Worm (Caenorhabditis elegans): Measurements from ENCODE around the gene amph-1.
"Not testable (repeated sequence)": the region's sequence is repeated elsewhere in the genome, so short reads cannot be mapped to it uniquely, and the experiment has no call there.

- not testable (repeated sequence) for TF ChIP-seq unc-39 (tag; optimal IDR thresholded peaks at IDR 0.05); lsy-12 (tag; optimal IDR thresholded peaks at IDR 0.05); nhr-28 (tag; optimal IDR thresholded peaks at IDR 0.05); nhr-11 (tag; optimal IDR thresholded peaks at IDR 0.05); tbx-2 (tag; optimal IDR thresholded peaks at IDR 0.05); nhr-12 (tag; optimal IDR thresholded peaks at IDR 0.05); skn-1 (tag; optimal IDR thresholded peaks at IDR 0.05); nhr-76 (tag; optimal IDR thresholded peaks at IDR 0.05); unc-62 (GFP tag; optimal IDR thresholded peaks at IDR 0.05); daf-12 (tag; optimal IDR thresholded peaks at IDR 0.05); lin-39 (tag; optimal IDR thresholded peaks at IDR 0.05)
Observed at ce11 chrIV:9595779-9596406, 51.8 kb downstream of the amph-1 start, which contains the start of the genes F27C8.3 and F27C8.2.

Data from whole organism, L3 larva.